Fruit fly (Drosophila melanogaster): ENCODE results near the gene emc.

The emc gene

dm6 chr3L:741687-742086 is 7.5 kb upstream of the emc start:
- TF ChIP-seq CG2199 (GFP tag; IDR thresholded peaks at IDR 0.05) (no peak), sima (GFP tag; optimal IDR thresholded peaks at IDR 0.05) (no peak), CG11247 (GFP tag; IDR thresholded peaks at IDR 0.05) (no peak), CG10274 (GFP tag; optimal IDR thresholded peaks at IDR 0.05) (no peak), Camta (GFP tag; optimal IDR thresholded peaks at IDR 0.05) (no peak), CG33557 (GFP tag; optimal IDR thresholded peaks at IDR 0.05) (no peak), CG1603 (tag; optimal IDR thresholded peaks at IDR 0.05) (peak; percentile 0), Drgx (GFP tag; IDR thresholded peaks at IDR 0.05) (peak; percentile 77), CG13424 (tag; optimal IDR thresholded peaks at IDR 0.05) (no peak), bigmax (GFP tag; optimal IDR thresholded peaks at IDR 0.05) (no peak), HmgZ (tag; optimal IDR thresholded peaks at IDR 0.05) (no peak), ind (GFP tag; optimal IDR thresholded peaks at IDR 0.05) (no peak), Med (GFP tag) (peak; percentile 52), CG32532 (GFP tag; IDR thresholded peaks at IDR 0.05) (no peak), CG10321 (GFP tag; IDR thresholded peaks at IDR 0.05) (no peak), CG34224 (GFP tag; IDR thresholded peaks at IDR 0.05; ENCODE audit: partially characterized antibody) (no peak), zf30C (GFP tag; optimal IDR thresholded peaks at IDR 0.05) (peak; percentile 57), HLH4C (GFP tag; IDR thresholded peaks at IDR 0.05; ENCODE audit: partially characterized antibody) (no peak), CG2678 (tag; optimal IDR thresholded peaks at IDR 0.05) (no peak), CG16815 (GFP tag; optimal IDR thresholded peaks at IDR 0.05) (no peak), Xrp1 (GFP tag; IDR thresholded peaks at IDR 0.05) (peak; percentile 7; the same call in 1 of the 2 replicates), CG5180 (GFP tag; optimal IDR thresholded peaks at IDR 0.05) (no peak), Hsf (GFP tag; optimal IDR thresholded peaks at IDR 0.05) (no peak), Taf1 (GFP tag; IDR thresholded peaks at IDR 0.05) (no peak), hkb (optimal IDR thresholded peaks at IDR 0.05) (no peak), hkb (GFP tag; IDR thresholded peaks at IDR 0.05) (no peak), bsh (GFP tag; optimal IDR thresholded peaks at IDR 0.05) (peak in 1 of 2 experiments; percentile 23), sisA (GFP tag; IDR thresholded peaks at IDR 0.05) (no peak)

DNA sequence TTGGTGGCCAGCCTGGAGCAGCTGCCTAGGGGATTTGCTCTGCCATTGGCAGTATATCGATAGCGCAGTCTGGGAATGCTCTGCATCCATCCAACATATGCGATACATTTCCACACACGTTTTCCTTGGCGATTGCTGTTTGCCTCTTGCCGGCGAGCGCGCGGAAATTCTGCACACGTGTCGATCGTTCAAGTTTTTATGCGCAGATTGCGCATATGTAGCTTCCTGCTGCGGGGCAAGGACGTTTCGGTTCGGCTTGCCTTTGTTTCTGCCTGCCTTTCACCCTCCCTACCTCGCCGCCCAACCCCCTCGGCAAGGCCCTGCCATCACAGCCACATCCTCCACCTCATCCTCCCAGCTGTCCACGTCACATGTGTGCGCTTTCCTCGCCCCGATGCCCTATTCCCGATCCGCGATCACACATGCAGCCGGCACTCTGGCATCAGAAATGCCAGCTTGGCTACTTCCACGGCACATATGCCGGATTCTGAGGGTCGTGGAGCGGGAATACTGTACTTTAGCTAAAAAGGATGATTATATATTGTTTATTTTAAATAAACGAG is 6.7 kb upstream of the emc start:
- TF ChIP-seq sr (GFP tag; IDR thresholded peaks at IDR 0.05) (no peak), CG5245 (GFP tag; optimal IDR thresholded peaks at IDR 0.05) (no peak), fd96Cb (tag; optimal IDR thresholded peaks at IDR 0.05) (no peak), eve (GFP tag; optimal IDR thresholded peaks at IDR 0.05) (no peak), Sry-β (GFP tag; optimal IDR thresholded peaks at IDR 0.05) (peak; percentile 47), H2.0 (GFP tag; IDR thresholded peaks at IDR 0.05) (0 out of 2 replicates have a peak, but pooled peaks have one; percentile 11), lov (optimal IDR thresholded peaks at IDR 0.05) (no peak), lov (GFP tag; IDR thresholded peaks at IDR 0.05) (0 out of 3 replicates have a peak, but pooled peaks have one; percentile 11), Trl (optimal IDR thresholded peaks at IDR 0.05) (no peak), Trl (GFP tag; optimal IDR thresholded peaks at IDR 0.05) (no peak), tap (tag; optimal IDR thresholded peaks at IDR 0.05) (no peak), twi (tag; optimal IDR thresholded peaks at IDR 0.05) (peak; percentile 97), da (GFP tag; optimal IDR thresholded peaks at IDR 0.05) (peak; percentile 9), her (GFP tag; optimal IDR thresholded peaks at IDR 0.05) (no peak), crol (GFP tag; IDR thresholded peaks at IDR 0.05) (peak; percentile 77), z (GFP tag; IDR thresholded peaks at IDR 0.05) (0 out of 3 replicates have a peak, but pooled peaks have one; percentile 1), TFAM (GFP tag; optimal IDR thresholded peaks at IDR 0.05) (no peak), HLH3B (GFP tag; IDR thresholded peaks at IDR 0.05) (no peak)
